Worm (Caenorhabditis elegans): ENCODE measurements around the gene Y71H2AM.12.
"Not testable (repeated sequence)": the region's sequence is repeated elsewhere in the genome, so short reads cannot be mapped to it uniquely, and the experiment has no call there.

Y71H2AM.12 gene

DNA sequence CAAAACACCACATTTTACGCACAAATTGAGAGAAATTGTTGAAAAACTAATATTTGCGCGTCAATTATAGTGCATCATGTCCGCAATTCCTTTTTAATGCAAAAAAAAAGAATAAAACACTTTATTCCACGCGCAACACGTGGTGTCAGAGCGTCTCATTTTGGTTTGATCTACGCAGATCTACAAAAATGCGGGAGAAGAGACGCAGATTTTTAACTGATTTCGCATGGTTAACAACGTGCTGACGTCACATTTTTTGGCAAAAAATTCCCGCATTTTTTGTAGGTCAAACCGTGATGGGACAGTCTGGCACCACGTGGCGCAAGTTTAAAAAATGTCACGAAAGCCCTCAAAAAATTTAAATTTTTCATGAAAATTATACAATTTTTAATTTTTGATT lies 23.7 kb downstream of the Y71H2AM.12 start:
- TF ChIP-seq lin-54 (GFP tag; optimal IDR thresholded peaks at IDR 0.05) (no peak), madf-6 (GFP tag; IDR thresholded peaks at IDR 0.05) (peak; percentile 58), unc-130 (GFP tag; optimal IDR thresholded peaks at IDR 0.05) (no peak), zfh-2 (GFP tag; conservative IDR thresholded peaks at IDR 0.05) (no peak)

DNA sequence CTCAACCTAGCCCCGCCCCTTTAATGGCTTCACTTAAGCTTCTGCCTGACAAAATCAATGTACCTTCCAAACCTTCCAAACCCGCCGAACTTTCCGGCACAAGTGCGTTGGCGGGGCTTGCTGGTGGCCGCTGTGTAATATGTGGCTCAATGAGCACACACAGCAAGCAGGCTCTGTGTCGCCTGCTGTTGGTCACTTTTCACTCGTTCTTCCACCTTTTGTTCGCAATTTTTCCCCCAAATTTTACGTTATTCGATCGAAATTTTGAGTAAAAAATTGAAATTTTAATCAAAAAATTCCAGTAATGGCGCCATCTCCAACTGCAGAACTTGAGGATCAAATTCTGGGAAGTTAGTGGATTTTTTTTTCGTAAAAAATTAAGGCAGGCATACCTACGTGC lies 33.3 kb downstream of the Y71H2AM.12 start, which contains the start of gene set-27:
Gene set-27, plus strand, starts transcription at position 301 of the 400 bp plus-strand sequence.
- TF ChIP-seq egl-18 (GFP tag; IDR thresholded peaks at IDR 0.05) (no peak), madf-8 (GFP tag; conservative IDR thresholded peaks at IDR 0.05) (no peak), cebp-1 (GFP tag; IDR thresholded peaks at IDR 0.05) (no peak), cebp-1 (tag; optimal IDR thresholded peaks at IDR 0.05) (no peak), chd-7 (tag; optimal IDR thresholded peaks at IDR 0.05) (no peak), ceh-79 (tag; optimal IDR thresholded peaks at IDR 0.05) (no peak), tlf-1 (GFP tag; optimal IDR thresholded peaks at IDR 0.05) (no peak), mcd-1 (GFP tag; IDR thresholded peaks at IDR 0.05) (no peak), lsy-27 (tag; optimal IDR thresholded peaks at IDR 0.05; ENCODE audit: borderline replicate concordance, insufficient read depth) (no peak), D2030.7 (GFP tag; IDR thresholded peaks at IDR 0.05) (no peak), snpc-1.1 (tag; optimal IDR thresholded peaks at IDR 0.05; ENCODE audit: insufficient read depth) (no peak), hmg-20 (GFP tag; IDR thresholded peaks at IDR 0.05) (no peak), unc-62 (GFP tag; optimal IDR thresholded peaks at IDR 0.05) (no peak), hsf-1 (GFP tag; IDR thresholded peaks at IDR 0.05) (no peak), nfya-2 (GFP tag; IDR thresholded peaks at IDR 0.05) (no peak), aptf-3 (GFP tag; IDR thresholded peaks at IDR 0.05) (no peak)

DNA sequence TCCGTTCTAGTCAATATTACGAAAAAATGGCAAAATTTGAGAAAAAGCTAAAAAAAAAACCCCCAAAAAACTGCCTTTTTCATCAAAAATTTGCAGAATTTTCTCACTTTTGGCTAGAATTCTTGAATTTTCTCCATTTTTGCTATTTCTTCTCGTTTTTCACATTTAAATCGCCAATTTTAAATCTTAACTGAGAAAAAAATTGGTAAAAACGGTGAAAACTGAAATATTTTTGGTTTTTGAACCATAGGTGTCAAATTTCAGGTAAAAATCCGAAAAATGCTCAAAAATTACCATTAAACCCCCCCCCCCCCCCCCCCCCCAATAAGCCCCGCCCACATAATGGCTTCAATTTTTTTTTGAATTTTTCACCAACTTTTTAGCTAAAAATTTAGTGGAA lies 34.5 kb downstream of the Y71H2AM.12 start, which contains the start of gene cox-6B:
Gene cox-6B, plus strand, starts transcription at position 301 of the 400 bp plus-strand sequence.
- TF ChIP-seq F57A8.1 (GFP tag; optimal IDR thresholded peaks at IDR 0.05); egl-44 (GFP tag; IDR thresholded peaks at IDR 0.05); hmg-20 (GFP tag; IDR thresholded peaks at IDR 0.05): not testable (repeated sequence)

DNA sequence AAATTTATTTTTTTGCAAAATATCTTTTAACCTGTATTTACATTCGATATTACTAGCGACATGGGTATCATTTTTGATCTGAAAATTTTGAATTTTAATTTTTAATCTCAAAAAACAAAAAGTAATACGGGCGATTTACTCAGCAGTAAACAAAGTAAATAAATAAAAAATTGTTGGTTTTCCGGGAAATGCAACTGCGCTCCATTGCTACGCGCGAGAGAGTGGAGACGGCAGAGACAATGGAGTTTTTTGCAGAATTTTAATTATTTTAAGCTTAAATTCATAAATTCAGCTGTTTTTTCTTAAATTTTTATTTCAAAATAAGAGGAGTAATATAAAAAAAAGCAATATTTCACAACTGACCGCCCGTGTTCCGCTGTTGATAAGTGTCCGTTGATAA lies 35.2 kb downstream of the Y71H2AM.12 start, which contains the start of gene slc-30A9:
Gene slc-30A9, minus strand, starts transcription at position 78 of the 400 bp plus-strand sequence.
- no peak for TF ChIP-seq Y67H2A.10 (GFP tag; conservative IDR thresholded peaks at IDR 0.05)
- no peak for TF ChIP-seq T26A5.8 (tag; optimal IDR thresholded peaks at IDR 0.05)
- no peak for TF ChIP-seq ama-1 (optimal IDR thresholded peaks at IDR 0.05)
- no peak for TF ChIP-seq ama-1 (GFP tag; optimal IDR thresholded peaks at IDR 0.05)
- TF ChIP-seq nfyb-1 (GFP tag; IDR thresholded peaks at IDR 0.05): no peak
- TF ChIP-seq hsf-1 (GFP tag; IDR thresholded peaks at IDR 0.05): no peak
- TF ChIP-seq lin-40 (tag; optimal IDR thresholded peaks at IDR 0.05): no peak
- no peak for TF ChIP-seq mxl-1 (tag; optimal IDR thresholded peaks at IDR 0.05)
- no peak for TF ChIP-seq aptf-3 (GFP tag; IDR thresholded peaks at IDR 0.05)
- no peak for TF ChIP-seq ztf-22 (GFP tag; optimal IDR thresholded peaks at IDR 0.05)
- TF ChIP-seq egrh-3 (GFP tag; IDR thresholded peaks at IDR 0.05): no peak
- no peak for TF ChIP-seq let-607 (tag; optimal IDR thresholded peaks at IDR 0.05)
- TF ChIP-seq B0261.1 (tag; optimal IDR thresholded peaks at IDR 0.05): no peak
- no peak for TF ChIP-seq C06A6.2 (GFP tag; conservative IDR thresholded peaks at IDR 0.05)
- TF ChIP-seq dox-1 (GFP tag; IDR thresholded peaks at IDR 0.05): no peak
- TF ChIP-seq lir-1 (GFP tag; conservative IDR thresholded peaks at IDR 0.05): no peak
- no peak for TF ChIP-seq madf-3 (GFP tag; IDR thresholded peaks at IDR 0.05)
- TF ChIP-seq sdz-38 (tag; optimal IDR thresholded peaks at IDR 0.05): no peak
- peak; percentile 54; the same call in 1 of the 2 replicates for TF ChIP-seq F33H1.4 (GFP tag; IDR thresholded peaks at IDR 0.05)
- TF ChIP-seq K11D2.4 (GFP tag; IDR thresholded peaks at IDR 0.05): no peak
- TF ChIP-seq ztf-28 (GFP tag; IDR thresholded peaks at IDR 0.05): no peak
- no peak for TF ChIP-seq F52B5.7 (tag; optimal IDR thresholded peaks at IDR 0.05)
- TF ChIP-seq lsl-1 (GFP tag; optimal IDR thresholded peaks at IDR 0.05): peak; percentile 26
- no peak for TF ChIP-seq ztf-3 (GFP tag; optimal IDR thresholded peaks at IDR 0.05)
- TF ChIP-seq C17E4.6 (GFP tag; IDR thresholded peaks at IDR 0.05): no peak
- TF ChIP-seq snpc-1.1 (tag; optimal IDR thresholded peaks at IDR 0.05; ENCODE audit: insufficient read depth): no peak

Measured in whole organism, young adult.